Fruit fly (Drosophila melanogaster): ENCODE data around the gene Tm2.

DNA sequence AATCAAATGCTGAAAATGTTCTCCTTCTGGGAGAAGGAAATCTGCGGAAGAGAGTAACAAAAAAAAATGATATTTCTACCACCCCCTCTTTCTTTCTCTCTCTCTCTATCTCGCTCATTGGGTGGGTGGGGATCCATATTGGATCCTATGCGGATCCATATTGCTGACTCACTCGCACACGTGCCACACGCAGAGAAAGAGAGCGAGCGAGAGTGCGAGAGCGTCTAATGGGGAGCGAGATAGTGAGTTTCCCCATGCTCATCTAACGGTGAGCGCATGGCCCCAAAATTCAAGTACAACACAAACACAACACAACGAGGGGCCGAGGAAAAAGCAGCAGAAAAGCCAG is 23.3 kb upstream of the Tm2 start:
- TF ChIP-seq CG8478 (optimal IDR thresholded peaks at IDR 0.05) (no peak), CTCF (optimal IDR thresholded peaks at IDR 0.05) (no peak)
